Worm (Caenorhabditis elegans): ENCODE results near the gene lgc-21.

- TF ChIP-seq fos-1 (tag; optimal IDR thresholded peaks at IDR 0.05) (no peak), ama-1 (optimal IDR thresholded peaks at IDR 0.05) (no peak), lin-35 (GFP tag; optimal IDR thresholded peaks at IDR 0.05) (no peak), fkh-10 (GFP tag; optimal IDR thresholded peaks at IDR 0.05) (no peak)
Measured at ce11 chrX:14020290-14020689, 47.5 kb downstream of the lgc-21 start, which contains the start of gene C04C11.1.
